Fruit fly (Drosophila melanogaster): ENCODE measurements around the gene Tbcd.

Tbcd gene

dm6 chr2L:2192123-2192601 lies 44.8 kb downstream of the Tbcd start, which contains the start of gene CG10874:
TSS of gene CG10874 (minus strand) at chr2L:2192386.
- no peak for TF ChIP-seq noc (tag; optimal IDR thresholded peaks at IDR 0.05)

DNA sequence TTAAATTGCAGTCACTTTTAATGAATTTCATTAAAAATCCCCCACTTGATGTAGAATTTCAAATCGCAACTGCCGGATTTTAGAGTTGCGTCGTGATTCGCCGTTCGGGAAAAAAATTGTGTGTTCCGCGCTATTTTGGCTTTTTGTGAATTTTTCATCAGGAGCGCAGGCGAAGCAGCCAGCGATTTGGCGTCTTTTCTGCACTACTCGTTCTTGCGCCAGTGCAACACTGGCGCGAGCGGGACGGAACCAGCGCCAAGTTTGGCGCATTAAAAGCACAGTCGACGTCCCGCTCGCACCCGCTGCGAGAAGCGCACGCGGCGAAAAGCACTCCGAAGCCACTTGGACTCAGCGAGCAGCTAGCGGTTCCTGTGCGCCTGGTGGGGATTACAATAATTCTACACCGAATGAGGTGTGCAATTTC lies 46.1 kb downstream of the Tbcd start:
- TF ChIP-seq noc (tag; optimal IDR thresholded peaks at IDR 0.05): peak; percentile 47

DNA sequence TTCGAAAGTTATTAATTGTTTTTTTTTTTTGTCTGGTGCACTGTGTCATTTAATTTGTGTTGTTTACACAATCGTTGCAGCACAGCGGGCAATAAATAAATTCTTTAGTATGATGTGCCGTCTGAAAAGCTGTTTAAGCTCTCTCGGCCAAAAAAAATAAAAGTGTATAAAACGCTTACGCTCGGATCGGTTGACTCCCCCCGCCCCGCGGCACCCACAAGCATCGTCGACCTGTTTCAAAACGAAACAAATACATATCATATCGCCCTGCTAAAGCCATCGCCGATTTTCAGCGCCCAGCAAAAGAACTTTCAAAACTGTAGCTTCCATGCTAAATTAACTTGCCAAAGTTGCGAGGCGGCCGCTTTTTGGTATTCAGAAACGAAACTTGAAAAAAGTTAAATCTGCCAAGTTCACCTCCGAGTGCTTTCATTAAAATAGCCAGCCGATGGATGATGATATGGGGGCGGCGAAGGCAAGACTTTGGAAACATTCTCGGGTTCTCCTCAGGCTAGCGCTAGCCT lies 47.0 kb downstream of the Tbcd start:
- TF ChIP-seq noc (tag; optimal IDR thresholded peaks at IDR 0.05): no peak

DNA sequence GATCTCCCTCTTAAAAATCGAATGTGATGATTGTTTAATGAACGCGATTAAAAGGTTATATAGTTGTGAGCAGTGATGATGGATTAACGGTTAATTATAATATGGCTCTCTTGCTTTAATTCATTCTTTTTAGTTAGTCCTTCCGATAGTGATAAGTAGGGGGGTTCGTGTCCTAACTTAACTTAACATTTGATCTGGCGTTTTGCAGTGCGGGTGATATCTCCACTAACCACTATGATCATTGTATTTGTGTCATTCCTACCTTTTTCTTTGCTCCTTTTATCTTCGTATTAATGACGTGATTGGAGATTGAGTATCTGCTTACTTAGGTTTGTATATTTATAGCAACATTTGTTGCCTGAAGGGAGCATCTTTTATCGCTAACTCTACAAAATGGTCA lies 48.0 kb downstream of the Tbcd start:
- TF ChIP-seq noc (tag; optimal IDR thresholded peaks at IDR 0.05): no peak

dm6 chr2L:2196590-2197474 lies 49.5 kb downstream of the Tbcd start:
- peak; percentile 41 for TF ChIP-seq noc (tag; optimal IDR thresholded peaks at IDR 0.05)

DNA sequence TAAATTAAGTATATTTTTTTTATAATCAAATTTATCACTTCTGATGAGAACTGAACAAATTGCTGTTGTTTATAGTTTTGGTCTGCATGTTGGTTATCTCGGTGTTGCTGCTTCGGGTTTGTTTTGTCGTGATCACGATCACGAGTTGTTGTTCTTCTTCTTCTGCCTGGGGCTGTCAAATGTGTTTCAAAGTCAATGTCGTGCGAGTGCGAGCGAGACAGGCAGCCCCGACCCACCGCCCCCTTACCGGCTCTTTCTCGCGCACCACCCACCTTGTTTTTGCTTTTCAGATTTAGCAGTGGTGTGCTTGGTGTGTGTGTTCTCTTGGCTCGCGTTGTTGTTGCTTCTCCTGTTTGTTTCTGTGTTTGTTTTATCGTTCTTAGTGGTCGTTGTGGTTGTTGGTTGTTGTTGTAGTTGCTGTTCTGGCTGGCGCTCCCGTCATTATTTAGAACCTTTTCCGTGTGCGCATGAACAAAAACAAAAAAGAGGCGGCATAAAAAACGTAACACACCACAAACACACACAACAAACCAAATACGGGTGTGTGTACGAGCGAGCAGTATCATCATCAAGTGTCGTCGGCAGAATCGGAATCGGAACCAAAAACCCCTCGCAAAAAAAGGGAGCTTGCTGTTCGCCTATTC lies 50.3 kb downstream of the Tbcd start, which contains the start of gene COX7AL2:
Gene COX7AL2 (minus strand): TSS at position 438 of the 644 bp plus-strand sequence.
- no peak for TF ChIP-seq noc (tag; optimal IDR thresholded peaks at IDR 0.05)

DNA sequence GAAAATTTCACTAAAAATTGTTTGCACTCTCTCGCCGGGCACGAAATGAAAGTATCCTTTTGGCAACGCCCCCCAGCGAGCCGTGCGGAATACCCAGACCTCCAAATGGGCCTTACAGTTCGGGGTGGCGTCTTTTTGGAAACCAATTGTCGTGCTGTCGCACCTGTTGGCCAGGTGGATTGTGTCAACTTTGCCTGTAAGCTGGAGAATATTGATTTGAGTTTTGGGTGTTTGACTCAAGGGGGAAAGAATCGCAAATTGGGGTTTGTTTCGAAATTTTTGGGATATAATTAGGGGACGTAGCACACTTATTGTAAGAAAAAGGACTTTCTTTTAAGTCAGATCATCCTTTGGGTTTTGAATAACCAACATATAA lies 50.8 kb downstream of the Tbcd start:
- TF ChIP-seq noc (tag; optimal IDR thresholded peaks at IDR 0.05): no peak

DNA sequence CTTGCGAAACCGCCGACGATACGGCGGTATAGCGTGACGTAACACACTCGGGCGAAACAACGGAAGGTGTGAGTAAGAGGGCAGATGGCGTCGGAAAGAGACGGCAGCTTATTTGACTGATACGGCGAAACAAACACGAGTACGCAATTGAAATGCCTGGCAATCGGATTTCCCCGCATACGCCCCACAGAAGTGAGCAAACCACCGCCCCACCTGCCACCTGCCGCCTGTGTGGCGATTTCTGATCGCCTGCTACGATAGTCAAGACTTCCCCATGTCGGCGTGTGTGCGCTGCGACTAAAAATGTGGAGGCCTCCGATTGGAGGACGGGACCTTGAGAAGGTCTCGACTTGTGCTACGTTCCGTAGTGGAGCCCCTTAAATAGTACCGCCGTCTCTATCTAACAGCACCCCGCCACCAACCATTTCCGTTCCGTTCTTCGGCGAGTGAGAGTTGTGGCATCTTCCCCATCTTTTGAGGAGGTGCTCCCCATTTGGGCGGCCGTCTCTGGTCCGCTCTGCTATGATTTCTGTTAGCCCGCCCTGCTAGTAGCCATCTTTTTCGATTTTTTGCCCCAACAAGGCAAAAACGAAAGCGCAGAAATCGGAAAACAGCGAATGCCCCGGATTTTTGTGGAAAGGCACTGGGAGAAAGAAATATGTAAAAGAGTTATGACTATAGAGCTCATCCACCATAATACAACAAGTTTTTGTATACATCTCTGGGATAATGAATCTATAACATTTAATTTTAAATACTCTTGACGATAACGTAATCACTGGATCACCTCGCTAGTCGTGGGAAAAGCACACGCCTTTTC lies 51.5 kb downstream of the Tbcd start:
- peak; percentile 56 for TF ChIP-seq noc (tag; optimal IDR thresholded peaks at IDR 0.05)

dm6 chr2L:2199433-2199796 lies 52.1 kb downstream of the Tbcd start:
- no peak for TF ChIP-seq noc (tag; optimal IDR thresholded peaks at IDR 0.05)

dm6 chr2L:2200136-2201036 lies 53.1 kb downstream of the Tbcd start:
- no peak for TF ChIP-seq noc (tag; optimal IDR thresholded peaks at IDR 0.05)

dm6 chr2L:2201107-2201561 lies 53.8 kb downstream of the Tbcd start:
- no peak for TF ChIP-seq noc (tag; optimal IDR thresholded peaks at IDR 0.05)
